Worm (Caenorhabditis elegans) whole organism, young adult: ENCODE results near the gene nape-2.
A peak's percentile ranks its signal among the peaks of the same experiment; 100 is the strongest.

Source experiments
- B0336.3 ChIP-seq: fragments of 200-800 bp; sonication (Bioruptor generic); IDR thresholded peaks from 2 replicates; pipeline ENCODE4 v1.3.6; 2022; ENCODE audit warnings: missing genetic modification characterization, missing compliant biosample characterization
- C17E4.6 ChIP-seq: fragments of 200-800 bp; sonication (Bioruptor generic); IDR thresholded peaks from 2 replicates; pipeline ENCODE4 v1.3.6; 2022; ENCODE audit warnings: missing genetic modification reagents, missing genetic modification characterization, missing compliant biosample characterization
- F37B4.10 ChIP-seq: fragments of 200-800 bp; sonication (Bioruptor generic); IDR thresholded peaks from 2 replicates; pipeline ENCODE4 v1.3.6; 2022; ENCODE audit warnings: missing genetic modification characterization, missing compliant biosample characterization
- F55B11.4 ChIP-seq: sonication (generic microtip); optimal IDR thresholded peaks from 2 replicates; lab custom pipeline; 2016; ENCODE audit warnings: missing compliant biosample characterization, missing genetic modification characterization, borderline replicate concordance; ENCODE audit not compliant: insufficient read depth
- F57C9.4 ChIP-seq: sonication (generic microtip); optimal IDR thresholded peaks from 2 replicates; lab custom pipeline; 2017; ENCODE audit warnings: mild to moderate bottlenecking, missing genetic modification characterization, missing compliant biosample characterization
- K12H6.12 ChIP-seq: fragments of 200-800 bp; sonication (Bioruptor generic); optimal IDR thresholded peaks from 2 replicates; lab custom pipeline; 2018; ENCODE audit warnings: mild to moderate bottlenecking, missing genetic modification characterization, missing compliant biosample characterization
- Y67H2A.10 ChIP-seq: fragments of 200-800 bp; sonication (Bioruptor generic); conservative IDR thresholded peaks from 2 replicates; pipeline ENCODE4 v1.3.6; 2022; ENCODE audit warnings: missing genetic modification reagents, missing genetic modification characterization, missing compliant biosample characterization
- Y95B8A.8 ChIP-seq: fragments of 200-800 bp; sonication (Bioruptor generic); IDR thresholded peaks from 2 replicates; pipeline ENCODE4 v1.3.6; 2022; ENCODE audit warnings: missing genetic modification reagents, missing genetic modification characterization, missing compliant biosample characterization
- attf-3 ChIP-seq: fragments of 200-800 bp; sonication (Bioruptor generic); conservative IDR thresholded peaks from 2 replicates; pipeline ENCODE4 v1.3.6; 2022; ENCODE audit warnings: missing genetic modification reagents, missing genetic modification characterization, missing compliant biosample characterization
- attf-6 ChIP-seq: fragments of 200-800 bp; sonication (Bioruptor generic); IDR thresholded peaks from 2 replicates; pipeline ENCODE4 v1.3.6; 2022; ENCODE audit warnings: missing genetic modification reagents, missing genetic modification characterization, missing compliant biosample characterization
- cebp-1 ChIP-seq, 2 experiments: fragments of 200-800 bp in 1 of 2; sonication (Bioruptor generic) in 1 of 2; sonication (generic microtip) in 1 of 2; IDR thresholded peaks in 1 of 2; optimal IDR thresholded peaks in 1 of 2; 2 replicates each; pipeline versions ENCODE4 v1.3.6 to Lab custom; 2017 to 2022; ENCODE audit warnings: missing compliant biosample characterization in 2 of 2, missing genetic modification characterization in 2 of 2, mild to moderate bottlenecking in 1 of 2, missing genetic modification reagents in 1 of 2, moderate library complexity in 1 of 2
- ceh-100 ChIP-seq: fragments of 200-800 bp; sonication (Bioruptor generic); IDR thresholded peaks from 2 replicates; pipeline ENCODE4 v1.3.6; 2022; ENCODE audit warnings: missing genetic modification reagents, missing genetic modification characterization, missing compliant biosample characterization
- dox-1 ChIP-seq: fragments of 200-800 bp; sonication (Bioruptor generic); IDR thresholded peaks from 2 replicates; pipeline ENCODE4 v1.3.6; 2022; ENCODE audit warnings: missing genetic modification reagents, missing genetic modification characterization, missing compliant biosample characterization
- dpl-1 ChIP-seq: fragments of 150-350 bp; optimal IDR thresholded peaks from 2 replicates; lab custom pipeline; 2014; ENCODE audit warnings: missing biosample characterization, missing genetic modification reagents, missing genetic modification characterization
- efl-1 ChIP-seq: fragments of 150-350 bp; optimal IDR thresholded peaks from 2 replicates; lab custom pipeline; 2014; ENCODE audit warnings: missing biosample characterization, missing genetic modification reagents, missing genetic modification characterization
- egrh-3 ChIP-seq: fragments of 200-800 bp; sonication (Bioruptor generic); IDR thresholded peaks from 2 replicates; pipeline ENCODE4 v1.3.6; 2022; ENCODE audit warnings: missing genetic modification reagents, missing genetic modification characterization, missing compliant biosample characterization
- ets-4 ChIP-seq: fragments of 200-800 bp; sonication (Bioruptor generic); optimal IDR thresholded peaks from 2 replicates; lab custom pipeline; 2018; ENCODE audit warnings: mild to moderate bottlenecking, missing genetic modification characterization, missing compliant biosample characterization
- hlh-12 ChIP-seq: sonication (generic microtip); optimal IDR thresholded peaks from 2 replicates; lab custom pipeline; 2016; ENCODE audit warnings: missing genetic modification characterization, missing compliant biosample characterization
- hmg-1.2 ChIP-seq: fragments of 200-800 bp; sonication (Bioruptor generic); IDR thresholded peaks from 2 replicates; pipeline ENCODE4 v1.3.6; 2022; ENCODE audit warnings: missing genetic modification reagents, missing genetic modification characterization, missing compliant biosample characterization
- hsf-1 ChIP-seq: fragments of 200-800 bp; sonication (Bioruptor generic); IDR thresholded peaks from 2 replicates; pipeline ENCODE4 v1.3.6; 2022; ENCODE audit warnings: missing genetic modification reagents, missing genetic modification characterization, missing compliant biosample characterization
- lin-26 ChIP-seq: fragments of 200-800 bp; sonication (Bioruptor generic); IDR thresholded peaks from 2 replicates; pipeline ENCODE4 v1.3.6; 2022; ENCODE audit warnings: missing genetic modification reagents, missing genetic modification characterization, missing compliant biosample characterization
- lin-35 ChIP-seq, 3 experiments: fragments of 150-350 bp in 2 of 3; sonication (generic microtip) in 1 of 3; optimal IDR thresholded peaks; 2 replicates each; lab custom pipeline; 2014 to 2018; ENCODE audit warnings: missing biosample characterization in 3 of 3, missing genetic modification characterization in 3 of 3, missing genetic modification reagents in 3 of 3
- lsy-27 ChIP-seq: sonication (generic microtip); optimal IDR thresholded peaks from 2 replicates; lab custom pipeline; 2017; ENCODE audit warnings: missing genetic modification characterization, mild to moderate bottlenecking, missing compliant biosample characterization, antibody characterized with exemption, missing genotype, borderline replicate concordance; ENCODE audit not compliant: insufficient read depth
- madf-8 ChIP-seq: fragments of 200-800 bp; sonication (Bioruptor generic); conservative IDR thresholded peaks from 2 replicates; pipeline ENCODE4 v1.3.6; 2022; ENCODE audit warnings: missing genetic modification reagents, missing genetic modification characterization, missing compliant biosample characterization
- mcd-1 ChIP-seq: fragments of 200-800 bp; sonication (Bioruptor generic); IDR thresholded peaks from 2 replicates; pipeline ENCODE4 v1.3.6; 2022; ENCODE audit warnings: missing genetic modification reagents, missing genetic modification characterization, missing compliant biosample characterization
- nfya-2 ChIP-seq: fragments of 200-800 bp; sonication (Bioruptor generic); IDR thresholded peaks from 2 replicates; pipeline ENCODE4 v1.3.6; 2022; ENCODE audit warnings: missing genetic modification reagents, missing genetic modification characterization, missing compliant biosample characterization
- nfyb-1 ChIP-seq: fragments of 200-800 bp; sonication (Bioruptor generic); IDR thresholded peaks from 2 replicates; pipeline ENCODE4 v1.3.6; 2022; ENCODE audit warnings: missing genetic modification reagents, missing genetic modification characterization, missing compliant biosample characterization
- nhr-80 ChIP-seq: sonication (generic microtip); optimal IDR thresholded peaks from 2 replicates; lab custom pipeline; 2016; ENCODE audit warnings: missing genetic modification characterization, missing compliant biosample characterization
- repo-1 ChIP-seq: sonication (generic microtip); optimal IDR thresholded peaks from 2 replicates; lab custom pipeline; 2017; ENCODE audit warnings: mild to moderate bottlenecking, missing genetic modification characterization, missing compliant biosample characterization
- snpc-1.1 ChIP-seq: sonication (generic microtip); optimal IDR thresholded peaks from 2 replicates; lab custom pipeline; 2017; ENCODE audit warnings: missing genetic modification characterization, mild to moderate bottlenecking, missing compliant biosample characterization, antibody characterized with exemption, moderate library complexity, missing genotype, missing genetic modification reagents; ENCODE audit not compliant: insufficient read depth
- snpc-1.3 ChIP-seq: sonication (generic microtip); optimal IDR thresholded peaks from 2 replicates; lab custom pipeline; 2017; ENCODE audit warnings: missing genetic modification characterization, mild to moderate bottlenecking, missing compliant biosample characterization, antibody characterized with exemption, moderate library complexity, missing genotype, missing genetic modification reagents; ENCODE audit not compliant: insufficient read depth
- snpc-3.4 ChIP-seq: sonication (generic microtip); optimal IDR thresholded peaks from 2 replicates; lab custom pipeline; 2017; ENCODE audit warnings: missing genetic modification characterization, mild to moderate bottlenecking, missing compliant biosample characterization, antibody characterized with exemption, moderate library complexity, missing genotype, missing genetic modification reagents
- snpc-4 ChIP-seq, 5 experiments: fragments of 150-350 bp in 1 of 5; sonication (generic microtip) in 4 of 5; optimal IDR thresholded peaks; 2 replicates each; lab custom pipeline; 2014 to 2018; ENCODE audit warnings: missing genetic modification characterization in 5 of 5, missing biosample characterization in 3 of 5, antibody characterized with exemption in 2 of 5, mild to moderate bottlenecking in 2 of 5, missing compliant biosample characterization in 2 of 5, missing genotype in 2 of 5, moderate library complexity in 2 of 5, missing genetic modification reagents in 1 of 5
- sptf-2 ChIP-seq: fragments of 200-800 bp; sonication (Bioruptor generic); optimal IDR thresholded peaks from 2 replicates; lab custom pipeline; 2018; ENCODE audit warnings: mild to moderate bottlenecking, missing genetic modification characterization, missing compliant biosample characterization
- tbp1 ChIP-seq: fragments of 200-800 bp; sonication (Bioruptor generic); optimal IDR thresholded peaks from 2 replicates; lab custom pipeline; 2018; ENCODE audit warnings: mild to moderate bottlenecking, missing genetic modification characterization, missing compliant biosample characterization
- tbx-9 ChIP-seq: sonication (generic microtip); optimal IDR thresholded peaks from 2 replicates; lab custom pipeline; 2016; ENCODE audit warnings: borderline replicate concordance, missing genetic modification characterization, inconsistent platforms, missing compliant biosample characterization
- unc-130 ChIP-seq: sonication (generic microtip); optimal IDR thresholded peaks from 2 replicates; lab custom pipeline; 2016; ENCODE audit warnings: missing genetic modification reagents, missing genetic modification characterization, missing compliant biosample characterization
- xnd-1 ChIP-seq: sonication (generic microtip); optimal IDR thresholded peaks from 2 replicates; lab custom pipeline; 2016; ENCODE audit warnings: missing genotype, missing genetic modification reagents, missing genetic modification characterization, missing compliant biosample characterization
- zfh-2 ChIP-seq: fragments of 200-800 bp; sonication (Bioruptor generic); conservative IDR thresholded peaks from 2 replicates; pipeline ENCODE4 v1.3.6; 2022; ENCODE audit warnings: missing genetic modification reagents, missing genetic modification characterization, missing compliant biosample characterization
- ztf-3 ChIP-seq: fragments of 200-800 bp; sonication (Bioruptor generic); optimal IDR thresholded peaks from 2 replicates; lab custom pipeline; 2018; ENCODE audit warnings: mild to moderate bottlenecking, missing genetic modification characterization, missing compliant biosample characterization

Gene nape-2

ce11 chrIV:3752276-3752675 lies 13.6 kb upstream of the nape-2 start:
- TF ChIP-seq hmg-1.2 (GFP tag; lab: Robert Waterston, UW): peak; percentile 49; the same call in 1 of the 2 replicates
- no peak for TF ChIP-seq F57C9.4
- TF ChIP-seq efl-1 (GFP tag; lab: Kevin White, UChicago): peak; percentile 4

- no peak for TF ChIP-seq snpc-3.4 (tag; lab: Kevin White, UChicago)
- no peak for TF ChIP-seq madf-8 (GFP tag; lab: Robert Waterston, UW)
- no peak for TF ChIP-seq hlh-12 (tag; lab: Kevin White, UChicago)
- TF ChIP-seq cebp-1 (GFP tag; IDR thresholded peaks at IDR 0.05; lab: Robert Waterston, UW): no peak
- TF ChIP-seq cebp-1 (tag; optimal IDR thresholded peaks at IDR 0.05; lab: Kevin White, UChicago): no peak
- no peak for TF ChIP-seq nfyb-1 (GFP tag; lab: Robert Waterston, UW)
- TF ChIP-seq xnd-1 (tag; lab: Kevin White, UChicago): no peak
- no peak for TF ChIP-seq hsf-1 (GFP tag; lab: Robert Waterston, UW)
- no peak for TF ChIP-seq snpc-1.1
- no peak for TF ChIP-seq K12H6.12 (tag; lab: Kevin White, UChicago)
- no peak for TF ChIP-seq B0336.3
- no peak for TF ChIP-seq lin-35 (GFP tag; optimal IDR thresholded peaks at IDR 0.05; lab: Kevin White, UChicago)
- TF ChIP-seq ceh-100 (GFP tag; lab: Robert Waterston, UW): no peak
- no peak for TF ChIP-seq snpc-4 (GFP tag; optimal IDR thresholded peaks at IDR 0.05; lab: Kevin White, UChicago)
- TF ChIP-seq snpc-4 (tag; optimal IDR thresholded peaks at IDR 0.05; lab: Kevin White, UChicago): no peak
- TF ChIP-seq F37B4.10 (GFP tag; lab: Robert Waterston, UW): no peak
- TF ChIP-seq, all 124 proteins: peak for 0
These were observed 12.3 kb upstream of the nape-2 start, which contains the start of gene ugt-45 for ce11 chrIV:3751001-3751400. ugt-45 (minus strand) TSS chrIV:3751101.

- no peak for TF ChIP-seq Y67H2A.10 (GFP tag; lab: Robert Waterston, UW)
- TF ChIP-seq lin-35 (GFP tag; optimal IDR thresholded peaks at IDR 0.05; lab: Kevin White, UChicago): no peak
- no peak for TF ChIP-seq attf-6
- 0 out of 2 replicates have a peak, but pooled peaks have one; percentile 36 for TF ChIP-seq nfyb-1 (GFP tag; lab: Robert Waterston, UW)
- TF ChIP-seq ets-4 (GFP tag; lab: Kevin White, UChicago): peak; percentile 15
- no peak for TF ChIP-seq cebp-1 (GFP tag; IDR thresholded peaks at IDR 0.05; lab: Robert Waterston, UW)
- TF ChIP-seq cebp-1 (tag; optimal IDR thresholded peaks at IDR 0.05; lab: Kevin White, UChicago): peak; percentile 8
- no peak for TF ChIP-seq tbx-9 (tag; lab: Kevin White, UChicago)
- TF ChIP-seq egrh-3 (GFP tag; lab: Robert Waterston, UW): peak; percentile 53; the same call in 1 of the 2 replicates
- TF ChIP-seq tbp1 (GFP tag; lab: Kevin White, UChicago): no peak
- peak; percentile 42 for TF ChIP-seq repo-1 (tag; lab: Kevin White, UChicago)
- no peak for TF ChIP-seq nfya-2 (GFP tag; lab: Robert Waterston, UW)
- TF ChIP-seq F55B11.4 (tag; lab: Kevin White, UChicago): no peak
- TF ChIP-seq lin-26: 0 out of 2 replicates have a peak, but pooled peaks have one; percentile 44
- TF ChIP-seq zfh-2: peak; percentile 56
- TF ChIP-seq attf-3 (GFP tag; lab: Robert Waterston, UW): no peak
These were observed 7.1 kb upstream of the nape-2 start for ce11 chrIV:3745806-3746205.

ce11 chrIV:3743748-3744147 lies 5.0 kb upstream of the nape-2 start, which contains the start of gene siah-1:
siah-1 (plus strand) TSS chrIV:3744048.
- TF ChIP-seq hmg-1.2 (GFP tag; lab: Robert Waterston, UW) (0 out of 2 replicates have a peak, but pooled peaks have one; percentile 11), cebp-1 (GFP tag; IDR thresholded peaks at IDR 0.05; lab: Robert Waterston, UW) (no peak), cebp-1 (tag; optimal IDR thresholded peaks at IDR 0.05; lab: Kevin White, UChicago) (peak; percentile 18), snpc-1.3 (tag; lab: Kevin White, UChicago) (no peak), C17E4.6 (GFP tag; lab: Robert Waterston, UW) (0 out of 2 replicates have a peak, but pooled peaks have one; percentile 13), hsf-1 (GFP tag; lab: Robert Waterston, UW) (no peak), tbp1 (GFP tag; lab: Kevin White, UChicago) (peak; percentile 2), mcd-1 (0 out of 2 replicates have a peak, but pooled peaks have one; percentile 12), unc-130 (GFP tag; lab: Kevin White, UChicago) (no peak), nhr-80 (tag; lab: Kevin White, UChicago) (peak; percentile 2), ztf-3 (GFP tag; lab: Kevin White, UChicago) (no peak), lsy-27 (tag; lab: Kevin White, UChicago) (no peak), sptf-2 (GFP tag; lab: Kevin White, UChicago) (no peak), dox-1 (GFP tag; lab: Robert Waterston, UW) (0 out of 2 replicates have a peak, but pooled peaks have one; percentile 11), Y95B8A.8 (0 out of 2 replicates have a peak, but pooled peaks have one; percentile 16), dpl-1 (GFP tag; lab: Kevin White, UChicago) (no peak), zfh-2 (0 out of 2 replicates have a peak, but pooled peaks have one; percentile 34)
